Worm (Caenorhabditis elegans): ENCODE measurements around the gene lin-46.
A peak's percentile ranks its signal among the peaks of the same experiment; 100 is the strongest.

Gene lin-46

DNA sequence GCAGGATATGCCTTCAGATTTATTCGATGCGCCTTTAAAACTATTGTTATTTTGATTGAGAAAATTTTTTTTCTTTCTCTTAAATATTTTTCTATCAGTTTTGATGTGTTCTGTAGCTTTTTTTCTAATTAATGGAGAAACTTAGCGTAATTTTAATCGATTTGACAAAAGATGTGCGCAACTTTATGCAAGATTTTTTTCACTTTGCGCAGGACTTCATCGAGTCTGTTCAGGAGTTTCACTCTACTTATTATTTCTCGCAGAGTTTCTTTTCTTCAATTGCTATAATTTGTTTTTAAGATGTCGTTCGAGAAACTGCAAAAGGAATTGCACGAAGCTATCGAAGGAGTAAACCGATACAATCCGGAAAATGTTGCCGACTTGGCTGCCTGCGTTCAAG, 15.0 kb upstream of the lin-46 start, which contains the start of gene eif-3.K:
Gene eif-3.K (plus strand): TSS at position 301 of the 400 bp plus-strand sequence.
- TF ChIP-seq unc-62 (GFP tag; optimal IDR thresholded peaks at IDR 0.05 in 1 of 2) (peak in 1 of 2 experiments; percentile 24), unc-62 (tag; optimal IDR thresholded peaks at IDR 0.05) (no peak), F44E2.7 (GFP tag; IDR thresholded peaks at IDR 0.05) (no peak)

DNA sequence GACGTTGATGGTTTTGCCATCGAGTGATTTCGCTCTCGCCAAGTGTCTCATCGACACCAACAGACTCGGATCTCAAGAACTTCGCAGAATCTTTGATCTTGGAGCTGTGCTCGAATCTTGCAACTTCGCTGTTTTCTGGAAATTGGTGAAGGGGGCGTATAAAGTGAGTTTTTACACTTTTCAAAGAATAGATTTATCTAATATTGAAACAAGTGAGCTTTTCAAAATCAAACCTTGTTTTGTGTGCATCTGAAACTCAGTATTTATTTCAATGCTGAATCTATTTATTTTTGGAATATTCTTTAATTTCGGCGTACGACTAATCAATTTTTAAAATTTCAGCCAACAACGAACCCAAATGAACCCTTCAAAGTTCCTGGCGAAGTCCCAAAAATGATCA, 14.4 kb upstream of the lin-46 start:
- TF ChIP-seq nhr-11 (tag; optimal IDR thresholded peaks at IDR 0.05) (no peak), dve-1 (tag; optimal IDR thresholded peaks at IDR 0.05; ENCODE audit: insufficient read depth) (no peak), Y5F2A.4 (GFP tag; optimal IDR thresholded peaks at IDR 0.05) (no peak), unc-62 (GFP tag; optimal IDR thresholded peaks at IDR 0.05 in 1 of 2) (peak in 1 of 2 experiments; percentile 77), unc-62 (tag; optimal IDR thresholded peaks at IDR 0.05) (no peak), aha-1 (tag) (peak; percentile 76), snpc-1.2 (GFP tag; IDR thresholded peaks at IDR 0.05) (no peak), vab-7 (GFP tag; IDR thresholded peaks at IDR 0.05) (no peak), saeg-2 (GFP tag; IDR thresholded peaks at IDR 0.05) (no peak)

DNA sequence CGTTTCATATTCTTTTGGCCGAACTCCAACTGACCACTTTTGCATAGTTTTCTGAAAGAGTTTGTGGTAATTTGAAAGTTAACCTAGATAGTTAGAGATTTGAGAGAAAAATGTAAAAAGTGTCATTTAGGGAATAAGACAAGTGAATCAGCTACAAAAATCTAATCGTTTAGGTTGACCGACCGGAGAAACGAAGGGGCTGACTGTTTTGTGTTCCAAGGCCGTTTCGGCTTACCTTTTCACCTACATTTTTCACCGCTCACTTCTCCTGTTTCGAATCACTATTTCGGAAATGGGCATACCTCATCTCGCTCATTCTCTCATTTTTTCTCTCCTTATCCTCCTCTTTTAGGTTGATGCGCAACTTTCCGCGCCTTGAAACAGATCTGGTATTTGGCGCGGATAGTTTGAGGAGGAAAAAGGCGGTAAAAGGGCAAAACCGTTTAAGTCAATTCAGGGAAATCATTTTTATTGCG, 7.5 kb upstream of the lin-46 start, which contains the start of gene mpst-7:
Gene mpst-7 (minus strand): TSS at position 51 of the 476 bp plus-strand sequence.
- TF ChIP-seq nhr-28 (tag; optimal IDR thresholded peaks at IDR 0.05) (peak; percentile 12), lim-7 (GFP tag; IDR thresholded peaks at IDR 0.05) (no peak), zip-2 (tag; optimal IDR thresholded peaks at IDR 0.05) (no peak), vab-7 (GFP tag; IDR thresholded peaks at IDR 0.05) (no peak), unc-62 (GFP tag; optimal IDR thresholded peaks at IDR 0.05 in 1 of 2) (peak in 1 of 2 experiments; percentile 25), unc-62 (tag; optimal IDR thresholded peaks at IDR 0.05) (no peak), ztf-7 (tag; optimal IDR thresholded peaks at IDR 0.05) (no peak)

DNA sequence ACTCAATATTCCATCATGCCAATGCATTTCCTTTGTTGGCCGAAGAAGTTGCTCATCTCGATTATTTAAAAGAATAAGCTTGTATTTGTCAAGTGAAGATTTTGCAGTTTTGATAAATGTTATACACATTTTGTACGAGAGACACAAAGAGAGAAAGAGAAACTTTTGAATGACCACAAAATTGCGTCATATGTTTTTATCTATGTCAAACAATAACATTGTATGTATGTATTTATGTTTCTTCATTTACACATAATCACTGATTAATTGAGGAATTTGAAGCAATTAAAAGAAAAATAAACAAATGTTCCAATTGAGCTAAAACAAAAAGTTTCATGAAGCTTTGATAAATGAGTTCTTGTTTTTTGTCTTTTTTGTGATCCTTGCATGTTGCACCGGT, 5.5 kb upstream of the lin-46 start, which contains the start of gene hrg-9:
Gene hrg-9 (minus strand): TSS at position 152 of the 400 bp plus-strand sequence.
- no peak for TF ChIP-seq lin-29 (GFP tag; IDR thresholded peaks at IDR 0.05)
- no peak for TF ChIP-seq nhr-237 (tag; optimal IDR thresholded peaks at IDR 0.05)
- TF ChIP-seq dve-1 (tag; optimal IDR thresholded peaks at IDR 0.05; ENCODE audit: insufficient read depth) = peak; percentile 52
- TF ChIP-seq daf-16 (GFP tag; optimal IDR thresholded peaks at IDR 0.05) = peak in 1 of 2 experiments; percentile 47
- TF ChIP-seq daf-16 (tag; optimal IDR thresholded peaks at IDR 0.05) = peak; percentile 23
- TF ChIP-seq duxl-1 (tag; optimal IDR thresholded peaks at IDR 0.05; ENCODE audit: poor library complexity) = no peak
- TF ChIP-seq hlh-30 (tag; optimal IDR thresholded peaks at IDR 0.05; ENCODE audit: insufficient read depth) = peak; percentile 38
- TF ChIP-seq jun-1 (tag; optimal IDR thresholded peaks at IDR 0.05) = no peak
- no peak for TF ChIP-seq nhr-25 (tag; optimal IDR thresholded peaks at IDR 0.05; ENCODE audit: borderline replicate concordance, insufficient read depth)
- peak in 1 of 2 experiments; percentile 28 for TF ChIP-seq lsy-2 (tag; optimal IDR thresholded peaks at IDR 0.05)
- peak; percentile 95 for TF ChIP-seq ztf-7 (tag; optimal IDR thresholded peaks at IDR 0.05)
- TF ChIP-seq mdt-29 (GFP tag; IDR thresholded peaks at IDR 0.05) = no peak
- no peak for TF ChIP-seq madf-9 (GFP tag; conservative IDR thresholded peaks at IDR 0.05)
- TF ChIP-seq nhr-28 (tag; optimal IDR thresholded peaks at IDR 0.05) = peak; percentile 37
- no peak for TF ChIP-seq F44E2.7 (GFP tag; IDR thresholded peaks at IDR 0.05)

DNA sequence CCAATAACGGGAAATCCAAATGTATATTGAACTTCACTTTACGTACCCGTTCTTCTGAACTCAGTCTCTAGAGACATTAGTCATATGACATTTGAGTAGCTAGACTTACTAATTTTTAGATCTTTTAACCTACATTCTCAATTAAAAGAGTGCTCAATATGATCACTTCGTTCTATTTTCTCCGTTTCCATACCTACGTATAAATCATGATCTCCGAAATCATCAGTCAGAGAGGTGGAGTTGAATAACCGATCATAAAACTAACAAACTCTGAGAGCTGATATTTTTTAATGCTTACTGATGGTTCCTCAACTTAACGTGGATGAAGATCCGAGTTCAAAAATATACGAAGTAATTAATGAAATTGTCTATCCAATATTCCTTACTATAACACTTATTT, 4.6 kb upstream of the lin-46 start, which contains the start of gene srd-35:
Gene srd-35 (plus strand): TSS at position 301 of the 400 bp plus-strand sequence.
- TF ChIP-seq zag-1 (tag; optimal IDR thresholded peaks at IDR 0.05) (no peak), nhr-10 (tag; optimal IDR thresholded peaks at IDR 0.05) (no peak), zfp-2 (tag; optimal IDR thresholded peaks at IDR 0.05) (no peak), F49E8.2 (tag; optimal IDR thresholded peaks at IDR 0.05; ENCODE audit: borderline replicate concordance) (no peak), nhr-102 (tag; optimal IDR thresholded peaks at IDR 0.05) (no peak), lin-38 (GFP tag; IDR thresholded peaks at IDR 0.05) (no peak), hif-1 (tag; optimal IDR thresholded peaks at IDR 0.05) (no peak), lin-13 (GFP tag; optimal IDR thresholded peaks at IDR 0.05) (no peak)
